Fruit fly (Drosophila melanogaster): Measurements from ENCODE around the gene CG13887.
A peak's percentile ranks its signal among the peaks of the same experiment; 100 is the strongest.

CG13887 gene

DNA sequence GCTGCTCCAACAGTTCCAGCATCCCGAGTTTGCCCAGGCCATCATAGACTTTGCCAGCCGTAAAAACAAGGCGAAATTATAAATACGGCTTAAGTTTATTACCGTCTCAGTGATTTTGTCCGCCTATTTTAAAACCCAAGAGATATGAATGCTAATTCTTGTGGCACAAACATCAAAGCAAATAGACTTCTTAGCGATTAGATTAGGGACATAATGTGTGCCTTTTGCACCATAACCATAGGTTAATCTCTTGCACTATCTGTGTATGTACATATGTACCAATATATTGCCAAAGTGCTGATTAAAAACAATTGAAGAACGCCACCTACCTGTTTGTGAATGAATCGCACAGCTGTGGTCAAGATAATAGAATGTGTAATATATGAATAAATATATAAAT lies 14.6 kb downstream of the CG13887 start:
- TF ChIP-seq CG8281 (tag; optimal IDR thresholded peaks at IDR 0.05) = peak; percentile 26
- TF ChIP-seq CG2678 (tag; optimal IDR thresholded peaks at IDR 0.05) = peak; percentile 24
- no peak for TF ChIP-seq MESR4 (GFP tag; optimal IDR thresholded peaks at IDR 0.05)
- no peak for TF ChIP-seq ERR (GFP tag; optimal IDR thresholded peaks at IDR 0.05)
- TF ChIP-seq CG7556 (GFP tag; optimal IDR thresholded peaks at IDR 0.05) = no peak
- TF ChIP-seq Dek (tag; optimal IDR thresholded peaks at IDR 0.05) = no peak
- no peak for TF ChIP-seq CG2199 (GFP tag; IDR thresholded peaks at IDR 0.05)
- no peak for TF ChIP-seq slp2 (GFP tag; optimal IDR thresholded peaks at IDR 0.05)
- TF ChIP-seq CG34376 (GFP tag; optimal IDR thresholded peaks at IDR 0.05) = peak; percentile 20
- TF ChIP-seq MTF-1 (GFP tag; optimal IDR thresholded peaks at IDR 0.05; ENCODE audit: borderline replicate concordance) = no peak
- no peak for TF ChIP-seq CG4730 (GFP tag; IDR thresholded peaks at IDR 0.05)
- no peak for TF ChIP-seq tll (GFP tag; optimal IDR thresholded peaks at IDR 0.05)
- no peak for TF ChIP-seq CG8290 (GFP tag; optimal IDR thresholded peaks at IDR 0.05)
- TF ChIP-seq CG8290 (tag; optimal IDR thresholded peaks at IDR 0.05) = peak in 1 of 2 experiments; percentile 15
- TF ChIP-seq CG17361 (GFP tag; IDR thresholded peaks at IDR 0.05) = no peak
- TF ChIP-seq sd (tag; optimal IDR thresholded peaks at IDR 0.05) = peak; percentile 47
- TF ChIP-seq CG10654 (GFP tag; optimal IDR thresholded peaks at IDR 0.05) = no peak
- 0 out of 2 replicates have a peak, but pooled peaks have one; percentile 16 for TF ChIP-seq GATAe (GFP tag; conservative IDR thresholded peaks at IDR 0.05)
- TF ChIP-seq CG6813 (GFP tag; optimal IDR thresholded peaks at IDR 0.05) = peak; percentile 27
- TF ChIP-seq mirr (GFP tag; optimal IDR thresholded peaks at IDR 0.05) = peak; percentile 82
- peak; percentile 5 for TF ChIP-seq lab (GFP tag; optimal IDR thresholded peaks at IDR 0.05)
- TF ChIP-seq ssp (GFP tag; IDR thresholded peaks at IDR 0.05) = no peak
- TF ChIP-seq CG18599 (GFP tag; optimal IDR thresholded peaks at IDR 0.05) = peak; percentile 16
- peak; percentile 66 for TF ChIP-seq CG11696 (GFP tag; IDR thresholded peaks at IDR 0.05)
- no peak for TF ChIP-seq HmgZ (tag; optimal IDR thresholded peaks at IDR 0.05)
- no peak for TF ChIP-seq Chrac-16 (GFP tag; optimal IDR thresholded peaks at IDR 0.05)
- no peak for TF ChIP-seq eve (GFP tag; optimal IDR thresholded peaks at IDR 0.05)
- peak; percentile 44 for TF ChIP-seq CG13296 (GFP tag; optimal IDR thresholded peaks at IDR 0.05)
- TF ChIP-seq exex (tag; optimal IDR thresholded peaks at IDR 0.05) = peak; percentile 88

DNA sequence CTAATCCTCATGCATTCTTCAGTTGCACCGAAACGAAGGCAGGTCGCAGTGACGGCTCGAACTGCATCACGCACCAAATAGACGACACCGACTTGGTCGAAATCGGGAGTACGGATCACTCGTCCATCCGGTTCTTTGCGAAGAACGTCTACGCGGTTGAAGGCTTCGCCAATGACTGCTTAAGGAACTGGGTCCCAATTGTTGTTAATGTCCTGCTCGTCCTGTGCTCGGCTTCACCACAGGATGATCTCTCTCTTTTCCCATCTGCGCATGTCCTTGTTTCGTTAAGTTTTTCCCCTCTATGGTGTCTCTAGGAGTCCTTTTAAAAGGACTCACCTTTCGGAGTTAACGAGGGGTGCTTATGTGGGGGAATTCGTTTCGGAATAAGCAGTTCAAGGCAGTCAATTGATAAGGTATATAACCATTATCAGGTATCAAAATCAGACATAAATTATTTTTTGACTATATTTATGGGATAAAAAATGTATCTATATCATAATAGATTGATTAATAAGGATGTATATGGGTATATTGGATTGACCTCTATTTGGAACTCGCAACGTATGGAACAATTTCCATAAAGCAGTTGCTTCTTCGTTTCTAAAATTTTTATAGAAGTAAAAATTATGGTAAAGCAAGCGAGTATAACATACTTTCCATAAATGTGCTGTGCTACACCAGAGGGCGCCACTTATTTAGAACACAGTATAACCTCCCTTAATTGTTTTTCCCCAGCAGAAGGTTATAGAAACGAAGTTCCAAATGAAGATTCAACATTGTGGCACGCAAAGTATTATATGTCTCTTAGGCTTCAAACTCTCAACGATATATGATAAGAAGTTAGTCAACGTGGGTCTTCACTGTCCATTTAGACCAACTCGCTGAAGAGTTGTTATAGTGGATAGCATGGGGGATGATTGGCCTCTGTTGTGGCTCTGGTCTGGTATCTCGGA lies 19.7 kb downstream of the CG13887 start, which contains the start of gene dpr20:
Gene dpr20 (minus strand): TSS at position 186 of the 953 bp plus-strand sequence.
- peak; percentile 68 for TF ChIP-seq shn (GFP tag; optimal IDR thresholded peaks at IDR 0.05)
- no peak for TF ChIP-seq sqz (GFP tag; optimal IDR thresholded peaks at IDR 0.05)
- no peak for TF ChIP-seq ato (GFP tag; IDR thresholded peaks at IDR 0.05; ENCODE audit: partially characterized antibody)
- peak; percentile 66 for TF ChIP-seq sr (GFP tag; IDR thresholded peaks at IDR 0.05)
- TF ChIP-seq Atf3 (GFP tag; optimal IDR thresholded peaks at IDR 0.05) = peak; percentile 49
- TF ChIP-seq Dll (GFP tag; IDR thresholded peaks at IDR 0.05; ENCODE audit: partially characterized antibody) = no peak
- TF ChIP-seq Usf (GFP tag; optimal IDR thresholded peaks at IDR 0.05) = peak; percentile 9
- TF ChIP-seq CG12769 (tag; optimal IDR thresholded peaks at IDR 0.05) = peak; percentile 92
- peak; percentile 66 for TF ChIP-seq CG18619 (GFP tag; optimal IDR thresholded peaks at IDR 0.05)
- TF ChIP-seq CG10209 (GFP tag; optimal IDR thresholded peaks at IDR 0.05) = peak; percentile 73
- TF ChIP-seq NfI (GFP tag; optimal IDR thresholded peaks at IDR 0.05) = peak; percentile 85
- peak; percentile 41 for TF ChIP-seq CG10274 (GFP tag; optimal IDR thresholded peaks at IDR 0.05)
- peak; percentile 91 for TF ChIP-seq dysf (GFP tag; IDR thresholded peaks at IDR 0.05)
- TF ChIP-seq Meics (GFP tag; optimal IDR thresholded peaks at IDR 0.05) = peak; percentile 85
- peak; percentile 90 for TF ChIP-seq Deaf1 (tag; optimal IDR thresholded peaks at IDR 0.05)
- peak; percentile 41 for TF ChIP-seq CG8388 (GFP tag; optimal IDR thresholded peaks at IDR 0.05)
- no peak for TF ChIP-seq CG8359 (GFP tag; optimal IDR thresholded peaks at IDR 0.05; ENCODE audit: borderline replicate concordance)
- TF ChIP-seq lab (GFP tag; optimal IDR thresholded peaks at IDR 0.05) = peak; percentile 94
- TF ChIP-seq CG18011 (GFP tag; optimal IDR thresholded peaks at IDR 0.05) = peak; percentile 40
- peak; percentile 13 for TF ChIP-seq CG8290 (GFP tag; optimal IDR thresholded peaks at IDR 0.05)
- peak; percentile 28 to 95 for TF ChIP-seq CG8290 (tag; optimal IDR thresholded peaks at IDR 0.05)
- TF ChIP-seq CrebB (tag; optimal IDR thresholded peaks at IDR 0.05) = peak; percentile 52
